Worm (Caenorhabditis elegans): ENCODE results near the gene cyp-14A2.
A peak's percentile ranks its signal among the peaks of the same experiment; 100 is the strongest.

Gene cyp-14A2

ce11 chrX:13306869-13307446, 37.5 kb upstream of the cyp-14A2 start (continued):
- TF ChIP-seq ztf-6 (GFP tag; IDR thresholded peaks at IDR 0.05) (no peak), hrde-1 (tag; optimal IDR thresholded peaks at IDR 0.05; ENCODE audit: borderline replicate concordance) (peak; percentile 90), ccch-3 (GFP tag; optimal IDR thresholded peaks at IDR 0.05) (peak; percentile 52), somi-1 (GFP tag; optimal IDR thresholded peaks at IDR 0.05) (peak; percentile 83), mcd-1 (GFP tag; IDR thresholded peaks at IDR 0.05) (no peak; the same call in none of the 2 replicates), aptf-3 (GFP tag; IDR thresholded peaks at IDR 0.05) (no peak), dpff-1 (tag; optimal IDR thresholded peaks at IDR 0.05) (peak; percentile 32), die-1 (tag; optimal IDR thresholded peaks at IDR 0.05) (peak; percentile 95), sptf-2 (GFP tag; optimal IDR thresholded peaks at IDR 0.05) (peak; percentile 90), B0019.2 (GFP tag; conservative IDR thresholded peaks at IDR 0.05) (peak; percentile 52; the same call in 1 of the 2 replicates), lsy-27 (tag; optimal IDR thresholded peaks at IDR 0.05; ENCODE audit: borderline replicate concordance, insufficient read depth) (peak; percentile 76), unc-62 (GFP tag; optimal IDR thresholded peaks at IDR 0.05) (no peak), attf-6 (GFP tag; IDR thresholded peaks at IDR 0.05) (peak; percentile 65), F10E7.11 (tag; optimal IDR thresholded peaks at IDR 0.05) (peak; percentile 91), F57A8.1 (GFP tag; optimal IDR thresholded peaks at IDR 0.05) (peak; percentile 82), F23B12.7 (tag; optimal IDR thresholded peaks at IDR 0.05; ENCODE audit: insufficient read depth) (peak; percentile 91), chd-7 (tag; optimal IDR thresholded peaks at IDR 0.05) (peak; percentile 91), athp-1 (tag; optimal IDR thresholded peaks at IDR 0.05) (peak; percentile 86), lin-40 (tag; optimal IDR thresholded peaks at IDR 0.05) (no peak), B0261.1 (tag; optimal IDR thresholded peaks at IDR 0.05) (peak; percentile 98), nhr-80 (tag; optimal IDR thresholded peaks at IDR 0.05) (peak; percentile 43), nfya-2 (GFP tag; IDR thresholded peaks at IDR 0.05) (no peak), madf-6 (GFP tag; IDR thresholded peaks at IDR 0.05) (no peak; the same call in 1 of the 2 replicates), ceh-91 (GFP tag; IDR thresholded peaks at IDR 0.05) (no peak), K12H6.12 (tag; optimal IDR thresholded peaks at IDR 0.05) (peak; percentile 85), hmg-1.2 (GFP tag; IDR thresholded peaks at IDR 0.05) (peak; percentile 87), rcor-1 (GFP tag; IDR thresholded peaks at IDR 0.05) (peak; percentile 93; the same call in 1 of the 2 replicates), nhr-27 (tag; optimal IDR thresholded peaks at IDR 0.05) (peak; percentile 86), ceh-40 (GFP tag; IDR thresholded peaks at IDR 0.05) (peak; percentile 92), lin-26 (GFP tag; IDR thresholded peaks at IDR 0.05) (peak; percentile 97), let-526 (GFP tag; IDR thresholded peaks at IDR 0.05) (0 out of 2 replicates have a peak, but pooled peaks have one; percentile 78), ceh-100 (GFP tag; IDR thresholded peaks at IDR 0.05) (peak; percentile 56), rpc-1 (optimal IDR thresholded peaks at IDR 0.05) (peak; percentile 99), rpc-1 (tag; optimal IDR thresholded peaks at IDR 0.05) (peak; percentile 100), hlh-26 (GFP tag; conservative IDR thresholded peaks at IDR 0.05) (0 out of 2 replicates have a peak, but pooled peaks have one; percentile 33), ztf-26 (tag; optimal IDR thresholded peaks at IDR 0.05) (peak; percentile 81), ztf-28 (GFP tag; IDR thresholded peaks at IDR 0.05) (peak; percentile 64; the same call in 1 of the 2 replicates), snpc-1.3 (tag; optimal IDR thresholded peaks at IDR 0.05; ENCODE audit: insufficient read depth) (peak; percentile 91), T26A5.8 (tag; optimal IDR thresholded peaks at IDR 0.05) (peak; percentile 73), dpl-1 (GFP tag; optimal IDR thresholded peaks at IDR 0.05) (peak; percentile 12), snpc-4 (GFP tag; optimal IDR thresholded peaks at IDR 0.05) (peak; percentile 86), snpc-4 (tag; optimal IDR thresholded peaks at IDR 0.05) (peak in 3 of 4 experiments; percentile 60 to 84 (median 80)), hsf-1 (GFP tag; IDR thresholded peaks at IDR 0.05) (no peak)
